Fruit fly (Drosophila melanogaster) whole organism, embryonic: ENCODE data around the gene CG9288.

Experiments used
- Aef1 ChIP-seq: fragments of 200-800 bp; sonication (Bioruptor generic); IDR thresholded peaks from 3 replicates; pipeline ENCODE4 v1.3.6; 2022; ENCODE audit warnings: missing biosample characterization, missing genetic modification characterization
- Bgb ChIP-seq: fragments of 200-800 bp; sonication (Bioruptor generic); IDR thresholded peaks from 2 replicates; pipeline ENCODE4 v1.3.6; 2022; ENCODE audit warnings: missing biosample characterization, missing genetic modification characterization; ENCODE audit not compliant: partially characterized antibody
- Blimp-1 ChIP-seq: fragments of 200-800 bp; sonication (Bioruptor generic); optimal IDR thresholded peaks from 3 replicates; lab custom pipeline; 2018; ENCODE audit warnings: missing biosample characterization, missing genetic modification characterization, mild to moderate bottlenecking, moderate library complexity, missing genetic modification reagents
- C15 ChIP-seq: fragments of 200-800 bp; sonication (Bioruptor generic); IDR thresholded peaks from 3 replicates; pipeline ENCODE4 v1.3.6; 2022; ENCODE audit warnings: missing biosample characterization, missing genetic modification characterization
- CG11696 ChIP-seq: fragments of 200-800 bp; sonication (Bioruptor generic); IDR thresholded peaks from 2 replicates; pipeline ENCODE4 v1.3.6; 2022; ENCODE audit warnings: missing biosample characterization, missing genetic modification characterization
- CG13123 ChIP-seq: fragments of 200-800 bp; sonication (Bioruptor generic); optimal IDR thresholded peaks from 2 replicates; lab custom pipeline; 2016; ENCODE audit warnings: missing biosample characterization, missing genetic modification characterization
- CG15073 ChIP-seq: fragments of 200-800 bp; sonication (Bioruptor generic); optimal IDR thresholded peaks from 2 replicates; lab custom pipeline; 2016; ENCODE audit warnings: missing biosample characterization, missing genetic modification characterization
- CG1529 ChIP-seq: fragments of 200-800 bp; sonication (Bioruptor generic); optimal IDR thresholded peaks from 3 replicates; lab custom pipeline; 2018; ENCODE audit warnings: missing biosample characterization, missing genetic modification characterization
- CG16813 ChIP-seq: fragments of 200-800 bp; sonication (Bioruptor generic); IDR thresholded peaks from 3 replicates; pipeline ENCODE4 v1.3.6; 2022; ENCODE audit warnings: missing biosample characterization, missing genetic modification characterization; ENCODE audit not compliant: partially characterized antibody
- CG17359 ChIP-seq: fragments of 200-800 bp; sonication (Bioruptor generic); optimal IDR thresholded peaks from 3 replicates; lab custom pipeline; 2018; ENCODE audit warnings: missing biosample characterization, mild to moderate bottlenecking, missing genetic modification characterization, moderate library complexity
- CG17361 ChIP-seq: fragments of 200-800 bp; sonication (Bioruptor generic); IDR thresholded peaks from 3 replicates; pipeline ENCODE4 v1.3.6; 2022; ENCODE audit warnings: missing biosample characterization, missing genetic modification characterization
- CG17829 ChIP-seq: fragments of 200-800 bp; optimal IDR thresholded peaks from 2 replicates; lab custom pipeline; 2019; ENCODE audit warnings: missing biosample characterization, mild to moderate bottlenecking, missing genetic modification characterization, moderate library complexity
- CG18262 ChIP-seq: fragments of 200-800 bp; optimal IDR thresholded peaks from 3 replicates; lab custom pipeline; 2019; ENCODE audit warnings: missing biosample characterization, mild to moderate bottlenecking, missing genetic modification characterization, moderate library complexity
- CG2116 ChIP-seq: fragments of 200-800 bp; sonication (Bioruptor generic); optimal IDR thresholded peaks from 3 replicates; lab custom pipeline; 2018; ENCODE audit warnings: missing biosample characterization, mild to moderate bottlenecking, missing genetic modification characterization
- CG30403 ChIP-seq: fragments of 200-800 bp; sonication (Bioruptor generic); optimal IDR thresholded peaks from 3 replicates; lab custom pipeline; 2016; ENCODE audit warnings: missing biosample characterization, missing genetic modification characterization
- CG42726 ChIP-seq: fragments of 200-800 bp; sonication (Bioruptor generic); IDR thresholded peaks from 2 replicates; pipeline ENCODE4 v1.3.6; 2022; ENCODE audit warnings: missing biosample characterization, missing genetic modification characterization; ENCODE audit not compliant: partially characterized antibody
- D19B ChIP-seq: fragments of 200-800 bp; sonication (Bioruptor generic); optimal IDR thresholded peaks from 2 replicates; lab custom pipeline; 2017; ENCODE audit warnings: missing biosample characterization, mild to moderate bottlenecking, missing genetic modification characterization
- Ets97D ChIP-seq: fragments of 200-800 bp; sonication (Bioruptor generic); optimal IDR thresholded peaks from 3 replicates; lab custom pipeline; 2016; ENCODE audit warnings: missing biosample characterization, missing genetic modification characterization
- HLH4C ChIP-seq: fragments of 200-800 bp; sonication (Bioruptor generic); IDR thresholded peaks from 3 replicates; pipeline ENCODE4 v1.3.6; 2022; ENCODE audit warnings: missing biosample characterization, missing genetic modification characterization; ENCODE audit not compliant: partially characterized antibody
- Kr ChIP-seq: fragments of 200-800 bp; sonication (Bioruptor generic); optimal IDR thresholded peaks from 2 replicates; lab custom pipeline; 2017; ENCODE audit warnings: missing biosample characterization, mild to moderate bottlenecking, missing genetic modification characterization
- Lhr ChIP-seq: fragments of 200-800 bp; sonication (Bioruptor generic); optimal IDR thresholded peaks from 3 replicates; lab custom pipeline; 2017; ENCODE audit warnings: mild to moderate bottlenecking, missing biosample characterization, missing genetic modification reagents, missing genetic modification characterization
- Med ChIP-seq: fragments of 200-800 bp; sonication (Bioruptor generic); peaks from one replicate; lab custom pipeline; 2016; ENCODE audit warnings: missing biosample characterization, missing genetic modification characterization, mild to moderate bottlenecking, inconsistent platforms, moderate library complexity
- Oli ChIP-seq: fragments of 200-800 bp; sonication (Bioruptor generic); optimal IDR thresholded peaks from 2 replicates; lab custom pipeline; 2018; ENCODE audit warnings: missing biosample characterization, mild to moderate bottlenecking, missing genetic modification characterization, moderate library complexity
- Sox102F ChIP-seq: fragments of 200-800 bp; sonication (Bioruptor generic); optimal IDR thresholded peaks from 2 replicates; lab custom pipeline; 2018; ENCODE audit warnings: missing biosample characterization, mild to moderate bottlenecking, missing genetic modification characterization, moderate library complexity
- Ssrp ChIP-seq: fragments of 200-800 bp; sonication (Bioruptor generic); optimal IDR thresholded peaks from 2 replicates; lab custom pipeline; 2018; ENCODE audit warnings: missing biosample characterization, mild to moderate bottlenecking, missing genetic modification characterization, moderate library complexity
- Xrp1 ChIP-seq: fragments of 200-800 bp; sonication (Bioruptor generic); IDR thresholded peaks from 2 replicates; pipeline ENCODE4 v1.3.6; 2022; ENCODE audit warnings: missing biosample characterization, missing genetic modification characterization
- amos ChIP-seq: fragments of 200-800 bp; sonication (Bioruptor generic); IDR thresholded peaks from 2 replicates; pipeline ENCODE4 v1.3.6; 2022; ENCODE audit warnings: missing biosample characterization, missing genetic modification characterization; ENCODE audit not compliant: partially characterized antibody
- bsh ChIP-seq, 2 experiments: fragments of 200-800 bp; sonication (Bioruptor generic); optimal IDR thresholded peaks; 2 replicates each; lab custom pipeline; 2017 to 2018; ENCODE audit warnings: mild to moderate bottlenecking in 2 of 2, missing biosample characterization in 2 of 2, missing genetic modification characterization in 2 of 2, moderate library complexity in 1 of 2
- cad ChIP-seq: fragments of >200 bp; optimal IDR thresholded peaks from 2 replicates; lab custom pipeline; 2017; ENCODE audit warnings: missing biosample characterization, missing genetic modification characterization
- corto ChIP-seq: fragments of 200-800 bp; sonication (Bioruptor generic); optimal IDR thresholded peaks from 2 replicates; lab custom pipeline; 2016; ENCODE audit warnings: missing biosample characterization, mild to moderate bottlenecking, missing genetic modification characterization, moderate library complexity
- croc ChIP-seq: fragments of 200-800 bp; sonication (Bioruptor generic); conservative IDR thresholded peaks from 3 replicates; pipeline ENCODE4 v1.3.6; 2022; ENCODE audit warnings: missing biosample characterization, missing genetic modification characterization
- crol ChIP-seq: fragments of 200-800 bp; sonication (Bioruptor generic); IDR thresholded peaks from 2 replicates; pipeline ENCODE4 v1.3.6; 2022; ENCODE audit warnings: missing biosample characterization, missing genetic modification characterization
- eve ChIP-seq, 2 experiments: fragments of >200 bp; optimal IDR thresholded peaks; 2 replicates each; lab custom pipeline; 2017; ENCODE audit warnings: missing biosample characterization in 2 of 2, missing genetic modification characterization in 2 of 2
- ewg ChIP-seq: fragments of 200-800 bp; sonication (Bioruptor generic); optimal IDR thresholded peaks from 3 replicates; lab custom pipeline; 2017; ENCODE audit warnings: mild to moderate bottlenecking, missing biosample characterization, missing genetic modification reagents, missing genetic modification characterization
- fd96Cb ChIP-seq: fragments of 200-800 bp; sonication (Bioruptor generic); optimal IDR thresholded peaks from 2 replicates; lab custom pipeline; 2018; ENCODE audit warnings: missing biosample characterization, mild to moderate bottlenecking, missing genetic modification characterization, moderate library complexity
- gem ChIP-seq: fragments of 200-800 bp; sonication (Bioruptor generic); optimal IDR thresholded peaks from 2 replicates; lab custom pipeline; 2019; ENCODE audit warnings: missing biosample characterization, mild to moderate bottlenecking, missing genetic modification characterization, moderate library complexity
- hkb ChIP-seq, 2 experiments: fragments of 200-800 bp in 1 of 2; fragments of >200 bp in 1 of 2; sonication (Bioruptor generic) in 1 of 2; IDR thresholded peaks in 1 of 2; optimal IDR thresholded peaks in 1 of 2; 2 replicates each; pipeline versions ENCODE4 v1.3.6 to Lab custom; 2017 to 2022; ENCODE audit warnings: missing biosample characterization in 1 of 2, missing genetic modification characterization in 1 of 2
- lola ChIP-seq, 3 experiments: fragments of >200 bp in 2 of 3; fragments of 200-800 bp in 1 of 3; sonication (Bioruptor generic) in 1 of 3; optimal IDR thresholded peaks; 2 replicates each; lab custom pipeline; 2017 to 2019; ENCODE audit warnings: missing biosample characterization in 3 of 3, missing genetic modification characterization in 3 of 3, mild to moderate bottlenecking in 1 of 3, moderate library complexity in 1 of 3
- nmo ChIP-seq: fragments of 200-800 bp; sonication (Bioruptor generic); optimal IDR thresholded peaks from 2 replicates; lab custom pipeline; 2018; ENCODE audit warnings: missing biosample characterization, mild to moderate bottlenecking, missing genetic modification characterization, moderate library complexity
- oc ChIP-seq: fragments of 200-800 bp; sonication (Bioruptor generic); optimal IDR thresholded peaks from 2 replicates; lab custom pipeline; 2018; ENCODE audit warnings: missing biosample characterization, mild to moderate bottlenecking, missing genetic modification characterization, moderate library complexity
- row ChIP-seq: fragments of 200-800 bp; sonication (Bioruptor generic); IDR thresholded peaks from 3 replicates; pipeline ENCODE4 v1.3.6; 2022; ENCODE audit warnings: missing biosample characterization, missing genetic modification characterization
- sc ChIP-seq, 3 experiments: fragments of >200 bp in 2 of 3; fragments of 200-800 bp in 1 of 3; sonication (Bioruptor generic) in 1 of 3; optimal IDR thresholded peaks; 2 replicates in 2 of 3; 3 replicates in 1 of 3; lab custom pipeline; 2017; ENCODE audit warnings: mild to moderate bottlenecking in 1 of 3, missing biosample characterization in 1 of 3, missing genetic modification characterization in 1 of 3, missing genetic modification reagents in 1 of 3
- scrt ChIP-seq: fragments of 200-800 bp; sonication (Bioruptor generic); optimal IDR thresholded peaks from 2 replicates; lab custom pipeline; 2018; ENCODE audit warnings: missing biosample characterization, mild to moderate bottlenecking, missing genetic modification characterization, moderate library complexity
- sr ChIP-seq: fragments of 200-800 bp; sonication (Bioruptor generic); IDR thresholded peaks from 3 replicates; pipeline ENCODE4 v1.3.6; 2022; ENCODE audit warnings: missing biosample characterization, missing genetic modification characterization
- tna ChIP-seq: fragments of 200-800 bp; sonication (Bioruptor generic); IDR thresholded peaks from 2 replicates; pipeline ENCODE4 v1.3.6; 2022; ENCODE audit warnings: missing biosample characterization, missing genetic modification characterization; ENCODE audit not compliant: partially characterized antibody
- z ChIP-seq: fragments of 200-800 bp; sonication (Bioruptor generic); IDR thresholded peaks from 3 replicates; pipeline ENCODE4 v1.3.6; 2022; ENCODE audit warnings: missing biosample characterization, missing genetic modification characterization

CG9288 gene

DNA sequence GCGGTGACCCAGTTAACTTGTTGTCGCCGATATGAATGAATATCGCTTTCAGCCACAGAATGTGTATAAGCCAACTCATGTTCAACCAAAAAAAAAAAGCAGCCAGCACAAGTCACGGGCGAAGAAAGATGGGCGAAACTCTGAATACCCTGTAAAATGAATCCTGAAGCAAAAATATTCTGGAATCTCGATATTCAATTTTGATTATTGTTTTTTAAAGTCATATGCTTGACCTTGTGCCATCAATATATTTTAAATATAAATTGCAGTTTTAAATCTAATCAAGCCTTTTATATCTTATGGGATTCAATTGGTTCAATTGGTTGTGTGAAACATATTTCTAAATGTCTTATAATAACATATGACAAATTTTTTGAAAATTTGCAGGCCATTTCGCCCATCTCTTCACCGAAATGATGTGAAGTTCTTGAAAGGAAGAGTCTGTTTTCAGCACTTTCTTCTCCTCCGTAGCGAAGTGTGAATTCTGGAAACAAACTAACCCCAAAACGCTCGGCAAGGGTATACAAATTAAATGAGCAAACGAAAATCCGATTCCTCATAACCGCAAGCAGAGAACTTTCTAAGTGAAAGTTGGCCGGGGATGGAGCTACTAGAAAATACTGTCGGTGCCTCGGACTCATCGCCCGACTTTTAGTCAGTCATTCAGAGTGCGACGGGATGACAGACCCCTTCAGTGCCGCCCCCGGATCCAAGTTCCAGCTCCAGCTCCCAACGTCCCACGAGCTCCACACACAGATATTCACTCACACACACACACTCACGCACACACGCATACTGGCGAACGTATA, 36.3 kb downstream of the CG9288 start:
- TF ChIP-seq D19B (GFP tag; lab: Kevin White, UChicago) = peak; percentile 10
- TF ChIP-seq Ssrp (tag; lab: Kevin White, UChicago) = peak; percentile 23
- TF ChIP-seq sc (optimal IDR thresholded peaks at IDR 0.05; lab: Kevin White, UChicago) = no peak
- peak; percentile 22 for TF ChIP-seq sc (GFP tag; optimal IDR thresholded peaks at IDR 0.05; lab: Kevin White, UChicago)
- peak; percentile 96 for TF ChIP-seq Blimp-1 (GFP tag; lab: Kevin White, UChicago)
- no peak for TF ChIP-seq Aef1 (GFP tag; lab: Robert Waterston, UW)
- TF ChIP-seq CG17829 (tag; lab: Kevin White, UChicago) = no peak
- TF ChIP-seq CG1529 (GFP tag; lab: Kevin White, UChicago) = no peak
- no peak for TF ChIP-seq cad (GFP tag; lab: Kevin White, UChicago)
- TF ChIP-seq bsh (GFP tag; optimal IDR thresholded peaks at IDR 0.05; lab: Kevin White, UChicago) = peak in 1 of 2 experiments; percentile 32
- no peak for TF ChIP-seq Kr (GFP tag; lab: Kevin White, UChicago)
- TF ChIP-seq CG2116 (GFP tag; lab: Kevin White, UChicago) = no peak
- TF ChIP-seq fd96Cb = no peak
- TF ChIP-seq croc (GFP tag; lab: Robert Waterston, UW) = no peak
- peak; percentile 32 for TF ChIP-seq gem (tag; lab: Kevin White, UChicago)
- no peak for TF ChIP-seq Bgb
- peak; percentile 54; the same call in 1 of the 3 replicates for TF ChIP-seq z (GFP tag; lab: Robert Waterston, UW)
- peak; percentile 47 for TF ChIP-seq Sox102F (GFP tag; lab: Kevin White, UChicago)
- no peak for TF ChIP-seq CG11696 (GFP tag; lab: Robert Waterston, UW)
- 0 out of 3 replicates have a peak, but pooled peaks have one; percentile 49 for TF ChIP-seq sr (GFP tag; lab: Robert Waterston, UW)
- peak; percentile 53; the same call in 1 of the 2 replicates for TF ChIP-seq crol (GFP tag; lab: Robert Waterston, UW)
- TF ChIP-seq oc (tag; lab: Kevin White, UChicago) = peak; percentile 16
- no peak for TF ChIP-seq CG15073 (GFP tag; lab: Kevin White, UChicago)
- TF ChIP-seq C15 = no peak
- TF ChIP-seq hkb (optimal IDR thresholded peaks at IDR 0.05; lab: Kevin White, UChicago) = no peak
- no peak for TF ChIP-seq hkb (GFP tag; IDR thresholded peaks at IDR 0.05; lab: Robert Waterston, UW)
- peak; percentile 16 for TF ChIP-seq ewg
- no peak for TF ChIP-seq corto (GFP tag; lab: Kevin White, UChicago)
- TF ChIP-seq CG18262 (tag; lab: Kevin White, UChicago) = peak; percentile 1
- peak; percentile 15 for TF ChIP-seq Oli (tag; lab: Kevin White, UChicago)
- no peak for TF ChIP-seq amos
- TF ChIP-seq CG17361 (GFP tag; lab: Robert Waterston, UW) = peak; percentile 44; the same call in 1 of the 3 replicates
- peak in 1 of 3 experiments; percentile 12 for TF ChIP-seq lola (GFP tag; optimal IDR thresholded peaks at IDR 0.05; lab: Kevin White, UChicago)
- TF ChIP-seq Ets97D (GFP tag; lab: Kevin White, UChicago) = no peak
- peak in 1 of 2 experiments; percentile 51 for TF ChIP-seq eve (GFP tag; optimal IDR thresholded peaks at IDR 0.05; lab: Kevin White, UChicago)
- TF ChIP-seq CG17359 (tag; lab: Kevin White, UChicago) = no peak
- no peak for TF ChIP-seq HLH4C (GFP tag; lab: Robert Waterston, UW)
- TF ChIP-seq row (GFP tag; lab: Robert Waterston, UW) = 0 out of 3 replicates have a peak, but pooled peaks have one; percentile 15
- TF ChIP-seq CG16813 = no peak
- no peak for TF ChIP-seq CG13123 (GFP tag; lab: Kevin White, UChicago)
- TF ChIP-seq CG42726 (GFP tag; lab: Robert Waterston, UW) = no peak
- peak; percentile 29 for TF ChIP-seq nmo (GFP tag; lab: Kevin White, UChicago)
- TF ChIP-seq tna = no peak; the same call in 1 of the 2 replicates
- peak; percentile 13 for TF ChIP-seq Lhr (GFP tag; lab: Kevin White, UChicago)
- peak; percentile 12 for TF ChIP-seq CG30403 (GFP tag; lab: Kevin White, UChicago)
- peak; percentile 18; the same call in 1 of the 2 replicates for TF ChIP-seq Xrp1
- TF ChIP-seq Med (GFP tag; lab: Kevin White, UChicago) = peak; percentile 54
- TF ChIP-seq scrt = no peak
